Worm (Caenorhabditis elegans): ENCODE data around the gene cpr-6.

- TF ChIP-seq R02D3.7 (tag; optimal IDR thresholded peaks at IDR 0.05): no peak
- TF ChIP-seq pha-4 (tag; optimal IDR thresholded peaks at IDR 0.05): no peak
- no peak for TF ChIP-seq aly-2 (tag; optimal IDR thresholded peaks at IDR 0.05)
- no peak for TF ChIP-seq ceh-82 (tag; optimal IDR thresholded peaks at IDR 0.05)
- no peak for TF ChIP-seq nhr-43 (tag; optimal IDR thresholded peaks at IDR 0.05; ENCODE audit: poor library complexity, severe bottlenecking)
- TF ChIP-seq egl-5 (tag; optimal IDR thresholded peaks at IDR 0.05): no peak
- TF ChIP-seq daf-12 (tag; optimal IDR thresholded peaks at IDR 0.05): no peak
- no peak for TF ChIP-seq tbx-2 (tag; optimal IDR thresholded peaks at IDR 0.05)
- TF ChIP-seq unc-39 (tag; optimal IDR thresholded peaks at IDR 0.05): no peak
- no peak for TF ChIP-seq nhr-237 (tag; optimal IDR thresholded peaks at IDR 0.05)
- TF ChIP-seq zag-1 (tag; optimal IDR thresholded peaks at IDR 0.05): no peak
- TF ChIP-seq elt-3 (tag; optimal IDR thresholded peaks at IDR 0.05): no peak
- no peak for TF ChIP-seq fkh-10 (GFP tag; optimal IDR thresholded peaks at IDR 0.05)
- no peak for TF ChIP-seq nhr-77 (tag; optimal IDR thresholded peaks at IDR 0.05)
These were observed 8.3 kb upstream of the cpr-6 start, which contains the start of gene hic-1 for ce11 chrX:6598732-6599131.

Data from whole organism, L3 larva.